Fruit fly (Drosophila melanogaster) whole organism, embryonic: ENCODE data around the gene Bicra.

Experiments used
- Bgb ChIP-seq: fragments of 200-800 bp; sonication (Bioruptor generic); IDR thresholded peaks from 2 replicates; pipeline ENCODE4 v1.3.6; 2022; ENCODE audit warnings: missing biosample characterization, missing genetic modification characterization; ENCODE audit not compliant: partially characterized antibody
- Blimp-1 ChIP-seq: fragments of 200-800 bp; sonication (Bioruptor generic); optimal IDR thresholded peaks from 3 replicates; lab custom pipeline; 2018; ENCODE audit warnings: missing biosample characterization, missing genetic modification characterization, mild to moderate bottlenecking, moderate library complexity, missing genetic modification reagents
- CG12104 ChIP-seq: fragments of 200-800 bp; sonication (Bioruptor generic); optimal IDR thresholded peaks from 3 replicates; lab custom pipeline; 2016; ENCODE audit warnings: missing biosample characterization, missing genetic modification characterization
- CG15479 ChIP-seq: fragments of 200-800 bp; sonication (Bioruptor generic); optimal IDR thresholded peaks from 3 replicates; lab custom pipeline; 2019; ENCODE audit warnings: missing biosample characterization, mild to moderate bottlenecking, missing genetic modification characterization, moderate library complexity
- CG1602 ChIP-seq: fragments of 200-800 bp; sonication (Bioruptor generic); optimal IDR thresholded peaks from 3 replicates; lab custom pipeline; 2016; ENCODE audit warnings: missing biosample characterization, missing genetic modification characterization
- CG16779 ChIP-seq: fragments of 200-800 bp; sonication (Bioruptor generic); IDR thresholded peaks from 2 replicates; pipeline ENCODE4 v1.3.6; 2022; ENCODE audit warnings: missing biosample characterization, missing genetic modification characterization
- CG1792 ChIP-seq: fragments of 200-800 bp; sonication (Bioruptor generic); optimal IDR thresholded peaks from 2 replicates; lab custom pipeline; 2016; ENCODE audit warnings: missing biosample characterization, missing genetic modification characterization
- CG2120 ChIP-seq: fragments of 200-800 bp; sonication (Bioruptor generic); optimal IDR thresholded peaks from 3 replicates; lab custom pipeline; 2016; ENCODE audit warnings: missing biosample characterization, missing genetic modification characterization
- CG31441 ChIP-seq: fragments of 200-800 bp; sonication (Bioruptor generic); IDR thresholded peaks from 2 replicates; pipeline ENCODE4 v1.3.6; 2022; ENCODE audit warnings: missing biosample characterization, missing genetic modification characterization
- CG32532 ChIP-seq: fragments of 200-800 bp; sonication (Bioruptor generic); IDR thresholded peaks from 2 replicates; pipeline ENCODE4 v1.3.6; 2022; ENCODE audit warnings: missing biosample characterization, missing genetic modification characterization
- CG3281 ChIP-seq: fragments of 200-800 bp; sonication (Bioruptor generic); optimal IDR thresholded peaks from 3 replicates; lab custom pipeline; 2017; ENCODE audit warnings: missing biosample characterization, mild to moderate bottlenecking, missing genetic modification characterization
- CG34224 ChIP-seq: fragments of 200-800 bp; sonication (Bioruptor generic); IDR thresholded peaks from 3 replicates; pipeline ENCODE4 v1.3.6; 2022; ENCODE audit warnings: missing biosample characterization, missing genetic modification characterization; ENCODE audit not compliant: partially characterized antibody
- CG4820 ChIP-seq: fragments of 200-800 bp; sonication (Bioruptor generic); optimal IDR thresholded peaks from 3 replicates; lab custom pipeline; 2016; ENCODE audit warnings: missing biosample characterization, missing genetic modification characterization
- CG7357 ChIP-seq: fragments of 200-800 bp; sonication (Bioruptor generic); IDR thresholded peaks from 3 replicates; pipeline ENCODE4 v1.3.6; 2022; ENCODE audit warnings: missing biosample characterization, missing genetic modification characterization
- CG7372 ChIP-seq: fragments of 200-800 bp; sonication (Bioruptor generic); IDR thresholded peaks from 2 replicates; pipeline ENCODE4 v1.3.6; 2022; ENCODE audit warnings: missing biosample characterization, missing genetic modification characterization
- CG7928 ChIP-seq: fragments of 200-800 bp; sonication (Bioruptor generic); optimal IDR thresholded peaks from 2 replicates; lab custom pipeline; 2017; ENCODE audit warnings: missing biosample characterization, mild to moderate bottlenecking, missing genetic modification characterization
- CG7963 ChIP-seq: fragments of 200-800 bp; sonication (Bioruptor generic); IDR thresholded peaks from 3 replicates; pipeline ENCODE4 v1.3.6; 2022; ENCODE audit warnings: missing biosample characterization, missing genetic modification characterization; ENCODE audit not compliant: partially characterized antibody
- CG8359 ChIP-seq: fragments of 200-800 bp; sonication (Bioruptor generic); optimal IDR thresholded peaks from 2 replicates; lab custom pipeline; 2017; ENCODE audit warnings: missing biosample characterization, mild to moderate bottlenecking, missing genetic modification characterization, borderline replicate concordance
- CG9932 ChIP-seq: fragments of 200-800 bp; sonication (Bioruptor generic); IDR thresholded peaks from 2 replicates; pipeline ENCODE4 v1.3.6; 2022; ENCODE audit warnings: missing biosample characterization, missing genetic modification characterization
- Dbx ChIP-seq: fragments of 200-800 bp; sonication (Bioruptor generic); IDR thresholded peaks from 3 replicates; pipeline ENCODE4 v1.3.6; 2022; ENCODE audit warnings: missing biosample characterization, missing genetic modification characterization
- E2f1 ChIP-seq: fragments of 200-800 bp; sonication (Bioruptor generic); IDR thresholded peaks from 2 replicates; pipeline ENCODE4 v1.3.6; 2022; ENCODE audit warnings: missing biosample characterization, missing genetic modification characterization
- Elba2 ChIP-seq: fragments of 200-800 bp; sonication (Bioruptor generic); optimal IDR thresholded peaks from 3 replicates; lab custom pipeline; 2016; ENCODE audit warnings: missing biosample characterization, missing genetic modification characterization
- Hey ChIP-seq: fragments of 200-800 bp; sonication (Bioruptor generic); optimal IDR thresholded peaks from 3 replicates; lab custom pipeline; 2018; ENCODE audit warnings: missing biosample characterization, mild to moderate bottlenecking, missing genetic modification characterization
- Hmx ChIP-seq: fragments of 200-800 bp; sonication (Bioruptor generic); optimal IDR thresholded peaks from 2 replicates; lab custom pipeline; 2016; ENCODE audit warnings: missing biosample characterization, missing genetic modification characterization
- Jarid2 ChIP-seq: fragments of 200-800 bp; sonication (Bioruptor generic); optimal IDR thresholded peaks from 3 replicates; lab custom pipeline; 2017; ENCODE audit warnings: mild to moderate bottlenecking, missing biosample characterization, missing genetic modification reagents, missing genetic modification characterization
- Max ChIP-seq: fragments of 200-800 bp; sonication (Bioruptor generic); optimal IDR thresholded peaks from 2 replicates; lab custom pipeline; 2016; ENCODE audit warnings: missing biosample characterization, mild to moderate bottlenecking, missing genetic modification characterization
- Med ChIP-seq: fragments of 200-800 bp; sonication (Bioruptor generic); peaks from one replicate; lab custom pipeline; 2016; ENCODE audit warnings: missing biosample characterization, missing genetic modification characterization, mild to moderate bottlenecking, inconsistent platforms, moderate library complexity
- Rfx ChIP-seq: fragments of 200-800 bp; sonication (Bioruptor generic); IDR thresholded peaks from 2 replicates; pipeline ENCODE4 v1.3.6; 2022; ENCODE audit warnings: missing biosample characterization, missing genetic modification characterization
- Scr ChIP-seq: fragments of 200-800 bp; sonication (Bioruptor generic); IDR thresholded peaks from 2 replicates; pipeline ENCODE4 v1.3.6; 2022; ENCODE audit warnings: missing biosample characterization, missing genetic modification characterization; ENCODE audit not compliant: partially characterized antibody
- Trl ChIP-seq, 3 experiments: fragments of >200 bp in 2 of 3; fragments of 200-800 bp in 1 of 3; sonication (Bioruptor generic) in 1 of 3; optimal IDR thresholded peaks; 2 replicates in 1 of 3; 3 replicates in 2 of 3; lab custom pipeline; 2016 to 2017; ENCODE audit warnings: missing biosample characterization in 1 of 3, missing genetic modification characterization in 1 of 3
- YL-1 ChIP-seq: fragments of 200-800 bp; sonication (Bioruptor generic); optimal IDR thresholded peaks from 3 replicates; lab custom pipeline; 2017; ENCODE audit warnings: missing biosample characterization, mild to moderate bottlenecking, missing genetic modification characterization
- chinmo ChIP-seq: fragments of 200-800 bp; sonication (Bioruptor generic); IDR thresholded peaks from 4 replicates; pipeline ENCODE4 v1.3.6; 2022; ENCODE audit warnings: missing biosample characterization, missing genetic modification characterization; ENCODE audit not compliant: partially characterized antibody
- dm ChIP-seq: fragments of 200-800 bp; sonication (Bioruptor generic); optimal IDR thresholded peaks from 3 replicates; lab custom pipeline; 2016; ENCODE audit warnings: missing biosample characterization, missing genetic modification characterization
- eyg ChIP-seq: fragments of 200-800 bp; sonication (Bioruptor generic); optimal IDR thresholded peaks from 3 replicates; lab custom pipeline; 2016; ENCODE audit warnings: missing biosample characterization, missing genetic modification characterization
- gcm2 ChIP-seq: fragments of 200-800 bp; sonication (Bioruptor generic); optimal IDR thresholded peaks from 2 replicates; lab custom pipeline; 2016; ENCODE audit warnings: missing biosample characterization, missing genetic modification characterization
- gfzf ChIP-seq: fragments of 200-800 bp; sonication (Bioruptor generic); optimal IDR thresholded peaks from 2 replicates; lab custom pipeline; 2016; ENCODE audit warnings: missing biosample characterization, mild to moderate bottlenecking, missing genetic modification characterization, moderate library complexity
- grn ChIP-seq: fragments of 200-800 bp; sonication (Bioruptor generic); optimal IDR thresholded peaks from 3 replicates; lab custom pipeline; 2017; ENCODE audit warnings: missing biosample characterization, missing genetic modification characterization
- hb ChIP-seq: fragments of 200-800 bp; sonication (Bioruptor generic); IDR thresholded peaks from 3 replicates; pipeline ENCODE4 v1.3.6; 2022; ENCODE audit warnings: missing biosample characterization, missing genetic modification characterization; ENCODE audit not compliant: partially characterized antibody
- ind ChIP-seq: fragments of 200-800 bp; sonication (Bioruptor generic); optimal IDR thresholded peaks from 3 replicates; lab custom pipeline; 2016; ENCODE audit warnings: missing biosample characterization, missing genetic modification characterization
- knrl ChIP-seq: fragments of 200-800 bp; sonication (Bioruptor generic); IDR thresholded peaks from 3 replicates; pipeline ENCODE4 v1.3.6; 2022; ENCODE audit warnings: missing biosample characterization, missing genetic modification characterization; ENCODE audit not compliant: partially characterized antibody
- odd ChIP-seq: fragments of 200-800 bp; sonication (Bioruptor generic); optimal IDR thresholded peaks from 2 replicates; lab custom pipeline; 2017; ENCODE audit warnings: missing biosample characterization, mild to moderate bottlenecking, missing genetic modification characterization
- onecut ChIP-seq: fragments of 200-800 bp; sonication (Bioruptor generic); IDR thresholded peaks from 2 replicates; pipeline ENCODE4 v1.3.6; 2022; ENCODE audit warnings: missing biosample characterization, missing genetic modification characterization
- pb ChIP-seq: fragments of 200-800 bp; sonication (Bioruptor generic); optimal IDR thresholded peaks from 3 replicates; lab custom pipeline; 2016; ENCODE audit warnings: missing biosample characterization, missing genetic modification characterization
- pros ChIP-seq: fragments of 200-800 bp; sonication (Bioruptor generic); optimal IDR thresholded peaks from 3 replicates; lab custom pipeline; 2019; ENCODE audit warnings: missing biosample characterization, mild to moderate bottlenecking, missing genetic modification characterization, moderate library complexity
- sd ChIP-seq: fragments of 200-800 bp; sonication (Bioruptor generic); optimal IDR thresholded peaks from 3 replicates; lab custom pipeline; 2018; ENCODE audit warnings: missing biosample characterization, mild to moderate bottlenecking, missing genetic modification characterization, moderate library complexity
- sim ChIP-seq: fragments of 200-800 bp; sonication (Bioruptor generic); IDR thresholded peaks from 2 replicates; pipeline ENCODE4 v1.3.6; 2022; ENCODE audit warnings: missing biosample characterization, missing genetic modification characterization
- slou ChIP-seq: fragments of 200-800 bp; sonication (Bioruptor generic); optimal IDR thresholded peaks from 3 replicates; lab custom pipeline; 2016; ENCODE audit warnings: missing biosample characterization, missing genetic modification characterization
- unc-4 ChIP-seq: fragments of 200-800 bp; sonication (Bioruptor generic); IDR thresholded peaks from 2 replicates; pipeline ENCODE4 v1.3.6; 2022; ENCODE audit warnings: missing biosample characterization, missing genetic modification characterization; ENCODE audit not compliant: partially characterized antibody
- wek ChIP-seq: fragments of 200-800 bp; sonication (Bioruptor generic); optimal IDR thresholded peaks from 3 replicates; lab custom pipeline; 2018; ENCODE audit warnings: missing biosample characterization, mild to moderate bottlenecking, missing genetic modification characterization, moderate library complexity

The Bicra gene

DNA sequence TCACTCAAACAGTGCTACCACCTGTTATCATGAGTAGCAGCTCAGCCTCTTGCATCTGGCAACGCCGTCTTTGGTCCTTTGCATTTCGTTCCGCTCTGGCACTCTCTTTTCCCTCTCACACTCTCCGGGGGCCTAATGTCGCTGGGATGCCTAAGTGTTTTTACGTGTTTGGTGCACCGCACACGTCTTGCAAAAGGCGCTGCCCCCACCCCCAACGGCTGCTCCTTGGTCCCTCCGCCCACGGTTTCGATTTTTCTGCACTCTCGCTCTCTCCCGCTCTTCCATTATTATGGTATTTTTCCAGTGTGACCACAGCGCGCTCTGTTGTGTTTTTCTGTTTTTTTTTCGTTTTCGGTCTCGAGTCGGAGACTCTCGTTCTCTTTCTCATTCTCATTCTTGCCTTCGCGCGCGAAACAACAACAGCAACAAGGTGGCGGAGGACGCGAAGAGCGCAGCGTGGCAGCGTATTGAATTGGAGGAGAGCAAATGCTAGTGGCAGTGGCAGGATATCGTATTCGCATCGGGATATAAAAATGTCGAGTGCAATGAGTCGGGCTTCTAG lies 25.2 kb downstream of the Bicra start (continued):
- peak; percentile 71 for TF ChIP-seq onecut
- TF ChIP-seq Trl (optimal IDR thresholded peaks at IDR 0.05; lab: Kevin White, UChicago): peak; percentile 49 to 86
- peak; percentile 10 for TF ChIP-seq Trl (GFP tag; optimal IDR thresholded peaks at IDR 0.05; lab: Kevin White, UChicago)
- 0 out of 2 replicates have a peak, but pooled peaks have one; percentile 21 for TF ChIP-seq Bgb (GFP tag; lab: Robert Waterston, UW)
- TF ChIP-seq Scr (GFP tag; lab: Robert Waterston, UW): peak; percentile 24; the same call in 1 of the 2 replicates
- peak; percentile 45; the same call in 1 of the 3 replicates for TF ChIP-seq CG7963 (GFP tag; lab: Robert Waterston, UW)
- no peak for TF ChIP-seq odd (GFP tag; lab: Kevin White, UChicago)
- TF ChIP-seq Max (GFP tag; lab: Kevin White, UChicago): no peak
- TF ChIP-seq CG34224 (GFP tag; lab: Robert Waterston, UW): peak; percentile 39; the same call in 1 of the 3 replicates
- no peak for TF ChIP-seq CG31441 (GFP tag; lab: Robert Waterston, UW)
- no peak for TF ChIP-seq CG9932 (GFP tag; lab: Robert Waterston, UW)
- peak; percentile 42; the same call in 1 of the 2 replicates for TF ChIP-seq unc-4 (GFP tag; lab: Robert Waterston, UW)
- TF ChIP-seq Blimp-1: no peak
- no peak for TF ChIP-seq CG4820
- TF ChIP-seq CG1602 (GFP tag; lab: Kevin White, UChicago): no peak
- TF ChIP-seq YL-1 (GFP tag; lab: Kevin White, UChicago): no peak
- no peak for TF ChIP-seq knrl (GFP tag; lab: Robert Waterston, UW)
- TF ChIP-seq Hey (tag; lab: Kevin White, UChicago): no peak
- TF ChIP-seq CG15479 (GFP tag; lab: Kevin White, UChicago): no peak
- TF ChIP-seq CG7372: no peak
- TF ChIP-seq CG3281 (GFP tag; lab: Kevin White, UChicago): no peak
- TF ChIP-seq pros (GFP tag; lab: Kevin White, UChicago): peak; percentile 63
- peak; percentile 57 for TF ChIP-seq Med (GFP tag; lab: Kevin White, UChicago)
- TF ChIP-seq CG7928 (GFP tag; lab: Kevin White, UChicago): no peak
- no peak for TF ChIP-seq Elba2 (GFP tag; lab: Kevin White, UChicago)
- TF ChIP-seq grn (GFP tag; lab: Kevin White, UChicago): no peak
- 0 out of 2 replicates have a peak, but pooled peaks have one; percentile 12 for TF ChIP-seq CG32532
- TF ChIP-seq Rfx (GFP tag; lab: Robert Waterston, UW): no peak
- peak; percentile 6 for TF ChIP-seq pb (GFP tag; lab: Kevin White, UChicago)
- no peak for TF ChIP-seq CG8359 (GFP tag; lab: Kevin White, UChicago)
- TF ChIP-seq dm (GFP tag; lab: Kevin White, UChicago): peak; percentile 23
- TF ChIP-seq chinmo (GFP tag; lab: Robert Waterston, UW): 0 out of 4 replicates have a peak, but pooled peaks have one; percentile 78
- TF ChIP-seq slou (GFP tag; lab: Kevin White, UChicago): no peak
- no peak for TF ChIP-seq hb (GFP tag; lab: Robert Waterston, UW)
- TF ChIP-seq eyg (GFP tag; lab: Kevin White, UChicago): no peak
- TF ChIP-seq Dbx (GFP tag; lab: Robert Waterston, UW): no peak
- no peak for TF ChIP-seq E2f1
- TF ChIP-seq CG16779 (GFP tag; lab: Robert Waterston, UW): no peak
- TF ChIP-seq Hmx (GFP tag; lab: Kevin White, UChicago): no peak
- no peak for TF ChIP-seq CG7357
- TF ChIP-seq wek (GFP tag; lab: Kevin White, UChicago): no peak
- TF ChIP-seq CG1792: no peak
- TF ChIP-seq sim (GFP tag; lab: Robert Waterston, UW): no peak
- no peak for TF ChIP-seq CG12104 (GFP tag; lab: Kevin White, UChicago)
- no peak for TF ChIP-seq ind (GFP tag; lab: Kevin White, UChicago)
- TF ChIP-seq gcm2 (GFP tag; lab: Kevin White, UChicago): no peak
- peak; percentile 58 for TF ChIP-seq gfzf (GFP tag; lab: Kevin White, UChicago)
- TF ChIP-seq sd: no peak
- TF ChIP-seq Jarid2 (GFP tag; lab: Kevin White, UChicago): no peak
- TF ChIP-seq CG2120 (GFP tag; lab: Kevin White, UChicago): no peak
